Worm (Caenorhabditis elegans) whole organism, L1 larva: ENCODE data around the gene iscu-1.

Experiments
- C04F5.9 ChIP-seq: sonication (generic microtip); optimal IDR thresholded peaks from 2 replicates; lab custom pipeline; 2016; ENCODE audit warnings: missing genetic modification characterization, missing compliant biosample characterization
- C16A3.4 ChIP-seq: fragments of 150-350 bp; optimal IDR thresholded peaks from 2 replicates; lab custom pipeline; 2014; ENCODE audit warnings: missing biosample characterization, missing genetic modification characterization
- ceh-82 ChIP-seq, 3 experiments: fragments of 150-350 bp in 1 of 3; sonication (generic microtip) in 2 of 3; optimal IDR thresholded peaks; 2 replicates each; lab custom pipeline; 2014 to 2017; ENCODE audit warnings: missing biosample characterization in 3 of 3, missing genetic modification characterization in 3 of 3
- dpl-1 ChIP-seq, 3 experiments: fragments of 150-350 bp in 2 of 3; sonication (generic microtip) in 1 of 3; optimal IDR thresholded peaks; 2 replicates each; lab custom pipeline; 2014 to 2017; ENCODE audit warnings: missing biosample characterization in 3 of 3, missing genetic modification characterization in 3 of 3, missing genetic modification reagents in 3 of 3
- efl-3 ChIP-seq: fragments of 200-800 bp; sonication (Bioruptor generic); optimal IDR thresholded peaks from 2 replicates; lab custom pipeline; 2018; ENCODE audit warnings: mild to moderate bottlenecking, missing genetic modification characterization, missing compliant biosample characterization
- egl-27 ChIP-seq, 2 experiments: fragments of 150-350 bp in 1 of 2; sonication (generic microtip); optimal IDR thresholded peaks; 3 replicates each; lab custom pipeline; 2017 to 2018; ENCODE audit warnings: missing biosample characterization in 2 of 2, missing genetic modification characterization in 2 of 2, missing genetic modification reagents in 2 of 2
- elt-3 ChIP-seq, 6 experiments: fragments of 150-350 bp in 1 of 6; sonication (generic microtip); optimal IDR thresholded peaks; 2 replicates each; lab custom pipeline; 2017 to 2018; ENCODE audit warnings: missing biosample characterization in 6 of 6, missing genetic modification characterization in 6 of 6, inconsistent platforms in 1 of 6
- fkh-10 ChIP-seq: sonication (generic microtip); optimal IDR thresholded peaks from 2 replicates; lab custom pipeline; 2017; ENCODE audit warnings: missing biosample characterization, missing genetic modification reagents, missing genetic modification characterization
- fkh-8 ChIP-seq: sonication (generic microtip); optimal IDR thresholded peaks from 2 replicates; lab custom pipeline; 2016; ENCODE audit warnings: mild to moderate bottlenecking, missing genetic modification characterization, missing compliant biosample characterization
- fos-1 ChIP-seq: fragments of 150-350 bp; optimal IDR thresholded peaks from 2 replicates; lab custom pipeline; 2014; ENCODE audit warnings: missing biosample characterization, missing genetic modification characterization
- grh-1 ChIP-seq: fragments of 200-800 bp; sonication (Bioruptor generic); IDR thresholded peaks from 2 replicates; pipeline ENCODE4 v1.3.6; 2022; ENCODE audit warnings: missing genetic modification reagents, missing genetic modification characterization, missing compliant biosample characterization
- irx-1 ChIP-seq: sonication (generic microtip); optimal IDR thresholded peaks from 2 replicates; lab custom pipeline; 2016; ENCODE audit warnings: missing genetic modification characterization, missing compliant biosample characterization
- isw-1 ChIP-seq: fragments of 200-800 bp; sonication (Bioruptor generic); IDR thresholded peaks from 2 replicates; pipeline ENCODE4 v1.3.6; 2022; ENCODE audit warnings: missing genetic modification characterization, missing compliant biosample characterization
- lin-13 ChIP-seq: fragments of 150-350 bp; optimal IDR thresholded peaks from 2 replicates; lab custom pipeline; 2014; ENCODE audit warnings: missing biosample characterization, missing genetic modification reagents, missing genetic modification characterization
- lin-14 ChIP-seq: fragments of 200-800 bp; sonication (Bioruptor generic); optimal IDR thresholded peaks from 2 replicates; lab custom pipeline; 2018; ENCODE audit warnings: mild to moderate bottlenecking, missing genetic modification characterization, moderate library complexity, missing compliant biosample characterization
- lin-15B ChIP-seq: fragments of 150-350 bp; sonication (generic microtip); optimal IDR thresholded peaks from 3 replicates; lab custom pipeline; 2014; ENCODE audit warnings: missing biosample characterization, missing genetic modification characterization
- lin-35 ChIP-seq, 2 experiments: fragments of 150-350 bp; optimal IDR thresholded peaks; 2 replicates each; lab custom pipeline; 2014; ENCODE audit warnings: missing biosample characterization in 2 of 2, missing genetic modification characterization in 2 of 2, missing genetic modification reagents in 2 of 2
- lir-3 ChIP-seq: sonication (generic microtip); optimal IDR thresholded peaks from 2 replicates; lab custom pipeline; 2016; ENCODE audit warnings: mild to moderate bottlenecking, missing genetic modification characterization, moderate library complexity, missing compliant biosample characterization; ENCODE audit not compliant: poor library complexity
- lsy-2 ChIP-seq, 2 experiments: fragments of 150-350 bp; optimal IDR thresholded peaks; 2 replicates each; lab custom pipeline; 2014; ENCODE audit warnings: missing biosample characterization in 2 of 2, missing genetic modification characterization in 2 of 2
- mef-2 ChIP-seq: fragments of 150-350 bp; optimal IDR thresholded peaks from 2 replicates; lab custom pipeline; 2014; ENCODE audit warnings: missing biosample characterization, missing genetic modification characterization
- mep-1 ChIP-seq: fragments of 150-350 bp; optimal IDR thresholded peaks from 2 replicates; lab custom pipeline; 2014; ENCODE audit warnings: missing biosample characterization, missing genetic modification characterization
- nhr-12 ChIP-seq: sonication (generic microtip); optimal IDR thresholded peaks from 2 replicates; lab custom pipeline; 2017; ENCODE audit warnings: missing biosample characterization, missing genetic modification characterization
- nhr-19 ChIP-seq: fragments of 200-800 bp; sonication (Bioruptor generic); conservative IDR thresholded peaks from 2 replicates; pipeline ENCODE4 v1.3.6; 2022; ENCODE audit warnings: missing genetic modification characterization, missing compliant biosample characterization
- nhr-71 ChIP-seq: sonication (generic microtip); optimal IDR thresholded peaks from 2 replicates; lab custom pipeline; 2016; ENCODE audit warnings: mild to moderate bottlenecking, missing genetic modification characterization, moderate library complexity, missing compliant biosample characterization
- nhr-76 ChIP-seq: sonication (generic microtip); optimal IDR thresholded peaks from 2 replicates; lab custom pipeline; 2017; ENCODE audit warnings: missing biosample characterization, missing genetic modification characterization
- nhr-85 ChIP-seq: sonication (generic microtip); peaks from one replicate; lab custom pipeline; 2016; ENCODE audit warnings: missing genetic modification characterization, inconsistent platforms, missing compliant biosample characterization
- pag-3 ChIP-seq: sonication (generic microtip); optimal IDR thresholded peaks from 2 replicates; lab custom pipeline; 2017; ENCODE audit warnings: missing genetic modification characterization, mild to moderate bottlenecking, missing compliant biosample characterization, antibody characterized with exemption, borderline replicate concordance; ENCODE audit not compliant: insufficient read depth
- pax-3 ChIP-seq: fragments of 200-800 bp; sonication (Bioruptor generic); optimal IDR thresholded peaks from 2 replicates; lab custom pipeline; 2018; ENCODE audit warnings: mild to moderate bottlenecking, missing genetic modification characterization, moderate library complexity, missing compliant biosample characterization
- pqm-1 ChIP-seq: sonication (generic microtip); optimal IDR thresholded peaks from 3 replicates; lab custom pipeline; 2017; ENCODE audit warnings: missing biosample characterization, missing genetic modification characterization
- rnt-1 ChIP-seq: sonication (generic microtip); optimal IDR thresholded peaks from 2 replicates; lab custom pipeline; 2016; ENCODE audit warnings: mild to moderate bottlenecking, missing genetic modification characterization, moderate library complexity, missing compliant biosample characterization
- skn-1 ChIP-seq: fragments of 150-350 bp; optimal IDR thresholded peaks from 2 replicates; lab custom pipeline; 2014; ENCODE audit warnings: missing biosample characterization, missing genetic modification characterization
- snpc-4 ChIP-seq: fragments of 150-350 bp; optimal IDR thresholded peaks from 2 replicates; lab custom pipeline; 2014; ENCODE audit warnings: missing biosample characterization, missing genetic modification characterization
- snu-23 ChIP-seq: sonication (generic microtip); optimal IDR thresholded peaks from 2 replicates; lab custom pipeline; 2016; ENCODE audit warnings: missing genetic modification characterization, missing compliant biosample characterization
- sox-4 ChIP-seq: sonication (generic microtip); optimal IDR thresholded peaks from 2 replicates; lab custom pipeline; 2016; ENCODE audit warnings: missing genetic modification characterization, missing compliant biosample characterization
- sptf-1 ChIP-seq: fragments of 150-350 bp; optimal IDR thresholded peaks from 2 replicates; lab custom pipeline; 2014; ENCODE audit warnings: missing biosample characterization, missing genetic modification characterization
- sup-37 ChIP-seq: fragments of 200-800 bp; sonication (Bioruptor generic); optimal IDR thresholded peaks from 2 replicates; lab custom pipeline; 2018; ENCODE audit warnings: mild to moderate bottlenecking, missing genetic modification characterization, missing compliant biosample characterization
- swsn-7 ChIP-seq: sonication (generic microtip); optimal IDR thresholded peaks from 2 replicates; lab custom pipeline; 2016; ENCODE audit warnings: missing genetic modification characterization, missing compliant biosample characterization
- unc-130 ChIP-seq: fragments of 150-350 bp; optimal IDR thresholded peaks from 2 replicates; lab custom pipeline; 2017; ENCODE audit warnings: missing biosample characterization, missing genetic modification characterization, inconsistent platforms
- unc-30 ChIP-seq: sonication (generic microtip); optimal IDR thresholded peaks from 2 replicates; lab custom pipeline; 2017; ENCODE audit warnings: missing biosample characterization, missing genetic modification characterization
- unc-86 ChIP-seq: sonication (generic microtip); optimal IDR thresholded peaks from 2 replicates; lab custom pipeline; 2016; ENCODE audit warnings: missing genetic modification characterization, missing compliant biosample characterization
- unc-98 ChIP-seq: fragments of 200-800 bp; sonication (Bioruptor generic); IDR thresholded peaks from 2 replicates; pipeline ENCODE4 v1.3.6; 2022; ENCODE audit warnings: missing genetic modification characterization, missing compliant biosample characterization
- vab-15 ChIP-seq: sonication (generic microtip); optimal IDR thresholded peaks from 2 replicates; lab custom pipeline; 2017; ENCODE audit warnings: missing genotype, mild to moderate bottlenecking, missing genetic modification characterization, missing compliant biosample characterization
- zip-4 ChIP-seq: fragments of 200-800 bp; sonication (Bioruptor generic); optimal IDR thresholded peaks from 2 replicates; lab custom pipeline; 2018; ENCODE audit warnings: mild to moderate bottlenecking, missing genetic modification characterization, moderate library complexity, missing compliant biosample characterization
- ztf-4 ChIP-seq: fragments of 150-350 bp; optimal IDR thresholded peaks from 2 replicates; lab custom pipeline; 2014; ENCODE audit warnings: missing biosample characterization, missing genetic modification characterization

The iscu-1 gene

ce11 chrIV:13784774-13785173 lies 1.0 kb downstream of the iscu-1 start (continued):
- no peak for TF ChIP-seq efl-3 (GFP tag; lab: Kevin White, UChicago)
- TF ChIP-seq fkh-8 (tag; lab: Kevin White, UChicago) = no peak
- no peak for TF ChIP-seq lin-15B
- no peak for TF ChIP-seq snu-23 (GFP tag; lab: Kevin White, UChicago)
- TF ChIP-seq lir-3 (tag; lab: Kevin White, UChicago) = no peak
- TF ChIP-seq nhr-85 = peak; percentile 57

- TF ChIP-seq sox-4 (tag; lab: Kevin White, UChicago) (no peak), snpc-4 (tag; lab: Kevin White, UChicago) (no peak), unc-86 (no peak), nhr-76 (tag; lab: Kevin White, UChicago) (no peak), lin-35 (GFP tag; optimal IDR thresholded peaks at IDR 0.05; lab: Kevin White, UChicago) (no peak), nhr-71 (tag; lab: Kevin White, UChicago) (no peak), C04F5.9 (tag; lab: Kevin White, UChicago) (no peak), vab-15 (tag; lab: Kevin White, UChicago) (no peak), elt-3 (tag; optimal IDR thresholded peaks at IDR 0.05; lab: Kevin White, UChicago) (no peak), irx-1 (no peak), unc-30 (tag; lab: Kevin White, UChicago) (no peak), swsn-7 (no peak), lsy-2 (tag; optimal IDR thresholded peaks at IDR 0.05; lab: Kevin White, UChicago) (no peak), ceh-82 (tag; optimal IDR thresholded peaks at IDR 0.05; lab: Kevin White, UChicago) (no peak), lin-15B (no peak), egl-27 (tag; optimal IDR thresholded peaks at IDR 0.05; lab: Kevin White, UChicago) (no peak), zip-4 (GFP tag; lab: Kevin White, UChicago) (no peak), sptf-1 (tag; lab: Kevin White, UChicago) (no peak), sup-37 (GFP tag; lab: Kevin White, UChicago) (no peak)
- TF ChIP-seq, all 84 proteins: peak for 0
Measured at ce11 chrIV:13785545-13785944, 1.8 kb downstream of the iscu-1 start, which contains the start of gene lact-9. TSS of gene lact-9 (minus strand) at chrIV:13785645.

- peak in 1 of 3 experiments; percentile 12 for TF ChIP-seq dpl-1 (GFP tag; optimal IDR thresholded peaks at IDR 0.05; lab: Kevin White, UChicago)
- TF ChIP-seq mef-2 (tag; lab: Kevin White, UChicago) = no peak
- peak in 1 of 2 experiments; percentile 28 for TF ChIP-seq lsy-2 (tag; optimal IDR thresholded peaks at IDR 0.05; lab: Kevin White, UChicago)
- peak; percentile 17 for TF ChIP-seq lin-14 (GFP tag; lab: Kevin White, UChicago)
Measured at ce11 chrIV:13786690-13787089, 2.9 kb downstream of the iscu-1 start, which contains the start of gene icap-1. TSS of gene icap-1 (minus strand) at chrIV:13786961.

ce11 chrIV:13788652-13789051 lies 4.9 kb downstream of the iscu-1 start, which contains the start of the genes sas-6 and Y45F10D.7:
TSS of gene sas-6 (minus strand) at chrIV:13788731.
TSS of gene Y45F10D.7 (plus strand) at chrIV:13788907.
- TF ChIP-seq lsy-2 (tag; optimal IDR thresholded peaks at IDR 0.05; lab: Kevin White, UChicago) (peak; percentile 98 to 99), pqm-1 (tag; lab: Kevin White, UChicago) (no peak), unc-86 (peak; percentile 9), C04F5.9 (tag; lab: Kevin White, UChicago) (peak; percentile 32), lin-13 (GFP tag; lab: Kevin White, UChicago) (peak; percentile 59), isw-1 (GFP tag; lab: Robert Waterston, UW) (peak; percentile 32; the same call in 1 of the 2 replicates), snpc-4 (tag; lab: Kevin White, UChicago) (peak; percentile 5), fos-1 (tag; lab: Kevin White, UChicago) (peak; percentile 60), unc-98 (GFP tag; lab: Robert Waterston, UW) (no peak), nhr-19 (GFP tag; lab: Robert Waterston, UW) (no peak), vab-15 (tag; lab: Kevin White, UChicago) (no peak), nhr-12 (tag; lab: Kevin White, UChicago) (no peak), lin-35 (GFP tag; optimal IDR thresholded peaks at IDR 0.05; lab: Kevin White, UChicago) (peak; percentile 91 to 97), pag-3 (tag; lab: Kevin White, UChicago) (no peak), nhr-76 (tag; lab: Kevin White, UChicago) (no peak), unc-130 (tag; lab: Kevin White, UChicago) (peak; percentile 53), C16A3.4 (tag; lab: Kevin White, UChicago) (peak; percentile 81), ztf-4 (tag; lab: Kevin White, UChicago) (no peak), lir-3 (tag; lab: Kevin White, UChicago) (no peak), lin-15B (peak; percentile 71), snu-23 (GFP tag; lab: Kevin White, UChicago) (peak; percentile 81), efl-3 (GFP tag; lab: Kevin White, UChicago) (no peak), skn-1 (tag; lab: Kevin White, UChicago) (peak; percentile 75), ceh-82 (tag; optimal IDR thresholded peaks at IDR 0.05; lab: Kevin White, UChicago) (peak; percentile 12 to 83 (median 28)), pax-3 (tag; lab: Kevin White, UChicago) (peak; percentile 18), fkh-10 (GFP tag; lab: Kevin White, UChicago) (peak; percentile 14), rnt-1 (tag; lab: Kevin White, UChicago) (peak; percentile 69), grh-1 (no peak), fkh-8 (tag; lab: Kevin White, UChicago) (peak; percentile 51), unc-30 (tag; lab: Kevin White, UChicago) (no peak), mep-1 (tag; lab: Kevin White, UChicago) (peak; percentile 60)
